Fruit fly (Drosophila melanogaster) whole organism, wandering third instar larva: ENCODE data around the gene tfc.

Source experiments
- Abd-B ChIP-seq: fragments of >200 bp; optimal IDR thresholded peaks from 2 replicates; lab custom pipeline; 2017; ENCODE audit warnings: missing biosample characterization, missing genetic modification characterization
- CG32264 ChIP-seq: fragments of 200-800 bp; sonication (Bioruptor generic); optimal IDR thresholded peaks from 2 replicates; lab custom pipeline; 2016; ENCODE audit warnings: missing biosample characterization, missing genetic modification characterization
- CG9705 ChIP-seq: fragments of 200-800 bp; sonication (Bioruptor generic); optimal IDR thresholded peaks from 2 replicates; lab custom pipeline; 2018; ENCODE audit warnings: missing biosample characterization, mild to moderate bottlenecking, missing genetic modification characterization
- CrebA ChIP-seq: fragments of 200-800 bp; sonication (Bioruptor generic); optimal IDR thresholded peaks from 2 replicates; lab custom pipeline; 2016; ENCODE audit warnings: missing biosample characterization, mild to moderate bottlenecking, missing genetic modification characterization, borderline replicate concordance
- Dfd ChIP-seq: fragments of >200 bp; optimal IDR thresholded peaks from 2 replicates; lab custom pipeline; 2017; ENCODE audit warnings: missing biosample characterization, missing genetic modification characterization
- Dif ChIP-seq: fragments of 200-275, 200-300 bp; sonication (Bioruptor generic); optimal IDR thresholded peaks from 2 replicates; lab custom pipeline; 2018; ENCODE audit warnings: missing biosample characterization, missing genetic modification characterization; ENCODE audit not compliant: partially characterized antibody
- GATAd ChIP-seq: sonication (Bioruptor generic); optimal IDR thresholded peaks from 2 replicates; lab custom pipeline; 2016; ENCODE audit warnings: missing biosample characterization, missing genetic modification characterization
- HLH106 ChIP-seq: fragments of 200-800 bp; optimal IDR thresholded peaks from 3 replicates; lab custom pipeline; 2019; ENCODE audit warnings: missing biosample characterization, mild to moderate bottlenecking, missing genetic modification characterization, moderate library complexity
- Hnf4 ChIP-seq: fragments of 200-800 bp; sonication (Bioruptor generic); optimal IDR thresholded peaks from 2 replicates; lab custom pipeline; 2016; ENCODE audit warnings: missing biosample characterization, mild to moderate bottlenecking, missing genetic modification characterization
- Hr78 ChIP-seq: fragments of >200 bp; optimal IDR thresholded peaks from 2 replicates; lab custom pipeline; 2017; ENCODE audit warnings: missing biosample characterization, missing genetic modification characterization
- Hr83 ChIP-seq: fragments of 200-300 bp; sonication (Bioruptor generic); optimal IDR thresholded peaks from 2 replicates; lab custom pipeline; 2016; ENCODE audit warnings: missing biosample characterization, mild to moderate bottlenecking, missing genetic modification characterization, moderate library complexity; ENCODE audit not compliant: poor library complexity, severe bottlenecking
- Jra ChIP-seq: sonication (Bioruptor generic); optimal IDR thresholded peaks from 2 replicates; lab custom pipeline; 2016; ENCODE audit warnings: missing biosample characterization, missing genetic modification characterization
- Mio ChIP-seq: sonication (Bioruptor generic); optimal IDR thresholded peaks from 2 replicates; lab custom pipeline; 2016; ENCODE audit warnings: missing biosample characterization, missing genetic modification characterization
- Myc ChIP-seq: fragments of >200 bp; optimal IDR thresholded peaks from 2 replicates; lab custom pipeline; 2017
- N ChIP-seq: fragments of >200 bp; optimal IDR thresholded peaks from 2 replicates; lab custom pipeline; 2018; ENCODE audit warnings: missing biosample characterization, missing external identifiers, missing genetic modification characterization
- OdsH ChIP-seq: fragments of 200-800 bp; sonication (Bioruptor generic); optimal IDR thresholded peaks from 2 replicates; lab custom pipeline; 2016; ENCODE audit warnings: missing biosample characterization, mild to moderate bottlenecking, missing genetic modification characterization
- Rel ChIP-seq, 2 experiments: fragments of 200-800 bp; sonication (Bioruptor generic) in 1 of 2; optimal IDR thresholded peaks; 2 replicates in 1 of 2; 3 replicates in 1 of 2; lab custom pipeline; 2016 to 2019; ENCODE audit warnings: mild to moderate bottlenecking in 2 of 2, missing biosample characterization in 2 of 2, missing genetic modification characterization in 2 of 2, moderate library complexity in 1 of 2
- Sp1 ChIP-seq: fragments of 200-800 bp; sonication (Bioruptor generic); optimal IDR thresholded peaks from 3 replicates; lab custom pipeline; 2019; ENCODE audit warnings: missing biosample characterization, mild to moderate bottlenecking, missing genetic modification characterization, moderate library complexity
- Vsx2 ChIP-seq: fragments of 200-300, 225-300 bp; sonication (Bioruptor generic); optimal IDR thresholded peaks from 2 replicates; lab custom pipeline; 2018; ENCODE audit warnings: missing biosample characterization, missing genetic modification characterization; ENCODE audit not compliant: partially characterized antibody
- br ChIP-seq: fragments of 200-800 bp; sonication (Bioruptor generic); optimal IDR thresholded peaks from 2 replicates; lab custom pipeline; 2016; ENCODE audit warnings: missing biosample characterization, missing genetic modification characterization
- brk ChIP-seq: fragments of 200-800 bp; sonication (Bioruptor generic); optimal IDR thresholded peaks from 2 replicates; lab custom pipeline; 2016; ENCODE audit warnings: missing biosample characterization, mild to moderate bottlenecking, missing genetic modification characterization
- dl ChIP-seq, 2 experiments: fragments of 175-275, 200-275 bp in 1 of 2; fragments of 200-275 bp in 1 of 2; sonication (Bioruptor generic); optimal IDR thresholded peaks; lab custom pipeline; 2018; ENCODE audit warnings: mild to moderate bottlenecking in 2 of 2, missing biosample characterization in 2 of 2, missing genetic modification characterization in 2 of 2, moderate library complexity in 2 of 2; ENCODE audit not compliant: partially characterized antibody in 2 of 2, insufficient read depth in 1 of 2
- dsf ChIP-seq: sonication (Bioruptor generic); optimal IDR thresholded peaks from 2 replicates; lab custom pipeline; 2016; ENCODE audit warnings: missing biosample characterization, missing genetic modification characterization, borderline replicate concordance
- ey ChIP-seq: fragments of 200-800 bp; sonication (Bioruptor generic); optimal IDR thresholded peaks from 2 replicates; lab custom pipeline; 2016; ENCODE audit warnings: missing biosample characterization, missing genetic modification characterization
- foxo ChIP-seq, 2 experiments: fragments of 200-800 bp; sonication (Bioruptor generic); optimal IDR thresholded peaks; 2 replicates in 1 of 2; 3 replicates in 1 of 2; lab custom pipeline; 2016 to 2017; ENCODE audit warnings: missing biosample characterization in 2 of 2, missing genetic modification characterization in 2 of 2
- fru ChIP-seq: fragments of 200-800 bp; sonication (Bioruptor generic); optimal IDR thresholded peaks from 3 replicates; lab custom pipeline; 2016; ENCODE audit warnings: missing biosample characterization, mild to moderate bottlenecking, missing genetic modification characterization
- h ChIP-seq: fragments of 200-800 bp; sonication (Bioruptor generic); optimal IDR thresholded peaks from 3 replicates; lab custom pipeline; 2016; ENCODE audit warnings: missing biosample characterization, mild to moderate bottlenecking, missing genetic modification characterization
- jim ChIP-seq: fragments of 175-275, 200-325 bp; sonication (Bioruptor generic); optimal IDR thresholded peaks from 2 replicates; lab custom pipeline; 2016; ENCODE audit warnings: missing biosample characterization, mild to moderate bottlenecking, missing genetic modification characterization
- lola ChIP-seq: fragments of >200 bp; optimal IDR thresholded peaks from 2 replicates; lab custom pipeline; 2017; ENCODE audit warnings: missing biosample characterization, missing genetic modification characterization
- pan ChIP-seq: fragments of >200 bp; optimal IDR thresholded peaks from 2 replicates; lab custom pipeline; 2017
- psq ChIP-seq: fragments of 200-800 bp; sonication (Bioruptor generic); optimal IDR thresholded peaks from 3 replicates; lab custom pipeline; 2017; ENCODE audit warnings: missing biosample characterization, mild to moderate bottlenecking, missing genetic modification characterization, moderate library complexity
- rgr ChIP-seq: fragments of 200-800 bp; sonication (Bioruptor generic); optimal IDR thresholded peaks from 3 replicates; lab custom pipeline; 2016; ENCODE audit warnings: missing biosample characterization, mild to moderate bottlenecking, missing genetic modification characterization
- sage ChIP-seq: fragments of 200-800 bp; sonication (Bioruptor generic); optimal IDR thresholded peaks from 2 replicates; lab custom pipeline; 2016; ENCODE audit warnings: missing biosample characterization, mild to moderate bottlenecking, missing genetic modification characterization
- sv ChIP-seq: fragments of 200-800 bp; sonication (Bioruptor generic); optimal IDR thresholded peaks from 3 replicates; lab custom pipeline; 2016; ENCODE audit warnings: missing biosample characterization, missing genetic modification characterization
- usp ChIP-seq: fragments of >200 bp; optimal IDR thresholded peaks from 2 replicates; lab custom pipeline; 2017; ENCODE audit warnings: missing biosample characterization, missing genetic modification characterization
- woc ChIP-seq: sonication (Bioruptor generic); optimal IDR thresholded peaks from 2 replicates; lab custom pipeline; 2016; ENCODE audit warnings: missing biosample characterization, mild to moderate bottlenecking, missing genetic modification characterization

Gene tfc

DNA sequence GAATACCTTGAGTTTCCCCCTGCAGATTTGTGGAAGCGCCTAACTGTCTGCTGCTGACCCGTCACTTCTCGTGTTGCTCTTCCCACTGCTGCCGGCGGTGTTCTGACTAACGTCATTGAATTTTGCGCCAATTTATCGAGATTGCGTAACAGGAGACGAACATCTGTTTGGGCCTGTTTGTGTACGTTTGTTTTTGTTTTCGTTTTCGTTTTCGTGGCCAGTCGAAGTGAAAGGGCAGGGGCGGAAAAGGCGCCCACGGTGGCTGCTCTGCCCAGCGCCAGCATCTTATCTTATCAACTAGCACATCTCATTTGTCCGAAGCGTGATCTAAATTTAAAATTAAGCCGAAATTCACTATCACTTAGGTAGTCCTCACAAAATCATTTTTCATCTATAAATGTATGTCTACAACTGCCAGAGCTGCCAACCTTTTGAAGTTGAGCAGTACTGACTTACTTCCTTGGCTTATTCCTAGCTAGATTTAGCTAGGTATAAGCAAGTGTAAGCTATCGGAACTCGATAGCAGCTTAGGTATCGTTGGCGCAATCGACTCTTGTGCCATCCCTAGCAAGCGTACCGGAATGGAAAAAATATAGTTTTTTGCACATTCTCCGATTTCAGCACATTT, 50.9 kb downstream of the tfc start, which contains the start of the genes Ctr9 and Nt5a (continued):
- peak; percentile 89 for TF ChIP-seq Hr83 (GFP tag; lab: Kevin White, UChicago)

DNA sequence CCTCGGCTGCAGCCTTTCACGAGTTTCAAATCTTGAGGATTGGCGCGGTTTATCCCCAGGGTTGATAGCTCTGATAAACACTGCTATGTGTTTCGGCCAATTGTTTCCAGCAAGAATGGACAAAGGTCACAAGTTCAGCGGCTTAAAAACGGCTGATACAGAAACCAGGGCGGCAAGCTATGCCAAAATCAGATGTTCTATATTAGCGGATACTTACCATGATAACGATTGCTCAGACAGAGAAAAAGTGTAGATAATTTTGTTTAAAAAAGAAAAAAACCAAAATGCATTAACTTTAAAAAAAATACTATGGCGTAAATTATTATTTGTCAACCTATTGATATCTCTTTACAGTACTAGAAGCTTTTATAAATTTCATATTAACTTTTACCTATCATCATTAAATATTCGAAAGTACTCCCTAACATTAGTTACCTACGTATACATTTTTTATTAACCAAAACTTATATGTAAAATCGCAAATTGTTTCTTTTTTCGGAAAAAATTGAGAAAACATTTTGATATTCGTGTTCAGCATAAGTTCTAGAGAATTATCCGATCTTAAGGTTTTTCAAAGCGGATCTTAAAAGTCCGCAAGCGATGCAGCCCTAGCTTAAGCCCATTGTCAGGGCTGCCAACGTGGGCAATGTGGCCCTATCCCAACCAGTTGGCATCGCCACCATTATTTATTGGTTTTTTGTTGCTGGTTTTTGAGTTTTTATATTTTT, 57.0 kb downstream of the tfc start, which contains the start of the genes sturkopf and Herc4:
Gene sturkopf (minus strand): TSS at position 339 of the 728 bp plus-strand sequence.
Gene Herc4 (plus strand): TSS at position 658 of the 728 bp plus-strand sequence.
- TF ChIP-seq foxo (GFP tag; optimal IDR thresholded peaks at IDR 0.05; lab: Kevin White, UChicago): peak in 1 of 2 experiments; percentile 92
- TF ChIP-seq CG32264 (GFP tag; lab: Kevin White, UChicago): no peak
- TF ChIP-seq fru (GFP tag; lab: Kevin White, UChicago): peak; percentile 84
- no peak for TF ChIP-seq Dif
- peak; percentile 66 for TF ChIP-seq psq (GFP tag; lab: Kevin White, UChicago)
- no peak for TF ChIP-seq Abd-B (GFP tag; lab: Kevin White, UChicago)
- TF ChIP-seq rgr (GFP tag; lab: Kevin White, UChicago): peak; percentile 78
- TF ChIP-seq sv (GFP tag; lab: Kevin White, UChicago): peak; percentile 82
- TF ChIP-seq lola (GFP tag; lab: Kevin White, UChicago): no peak
- peak; percentile 88 for TF ChIP-seq woc
- TF ChIP-seq Sp1 (GFP tag; lab: Kevin White, UChicago): peak; percentile 85
- no peak for TF ChIP-seq GATAd
- peak; percentile 68 for TF ChIP-seq OdsH
- TF ChIP-seq CG9705 (GFP tag; lab: Kevin White, UChicago): peak; percentile 61
- TF ChIP-seq N: no peak
- peak; percentile 45 for TF ChIP-seq Hr78
- TF ChIP-seq Hnf4 (GFP tag; lab: Kevin White, UChicago): no peak
- TF ChIP-seq HLH106 (tag; lab: Kevin White, UChicago): peak; percentile 85
- peak; percentile 91 for TF ChIP-seq h (GFP tag; lab: Kevin White, UChicago)
- TF ChIP-seq Hr83 (GFP tag; lab: Kevin White, UChicago): peak; percentile 23
- no peak for TF ChIP-seq sage (GFP tag; lab: Kevin White, UChicago)
- TF ChIP-seq pan: no peak
- no peak for TF ChIP-seq Rel (GFP tag; optimal IDR thresholded peaks at IDR 0.05; lab: Kevin White, UChicago)
- TF ChIP-seq Rel (tag; optimal IDR thresholded peaks at IDR 0.05; lab: Kevin White, UChicago): peak; percentile 13
- TF ChIP-seq dl (GFP tag; optimal IDR thresholded peaks at IDR 0.05; lab: Kevin White, UChicago; ENCODE audit: insufficient read depth in 1 of 2, partially characterized antibody in 2 of 2): no peak
- TF ChIP-seq ey: peak; percentile 76
- TF ChIP-seq Vsx2 (GFP tag; lab: Kevin White, UChicago): no peak

DNA sequence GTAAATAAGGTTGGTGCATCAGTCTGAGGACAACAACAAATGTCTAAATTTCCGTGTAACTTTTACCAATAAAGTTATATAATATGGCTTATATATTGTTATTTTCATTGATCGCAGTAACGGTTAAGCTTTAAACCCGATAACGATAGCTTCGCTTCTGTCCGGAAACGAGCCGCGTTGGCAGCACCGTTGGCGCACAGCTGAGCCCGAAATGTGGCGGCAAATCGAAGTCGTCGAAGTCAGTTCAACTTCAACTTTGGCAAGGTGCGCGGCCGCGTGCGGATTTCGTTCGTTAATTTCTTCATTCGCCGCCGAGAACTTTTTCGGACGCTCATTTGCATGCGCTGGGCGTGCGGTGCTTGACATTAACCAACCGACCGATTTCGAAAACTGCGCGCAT, 62.0 kb downstream of the tfc start, which contains the start of gene Myo61F:
Gene Myo61F (plus strand): TSS at position 240 of the 400 bp plus-strand sequence.
- TF ChIP-seq Rel (GFP tag; optimal IDR thresholded peaks at IDR 0.05; lab: Kevin White, UChicago) (no peak), Rel (tag; optimal IDR thresholded peaks at IDR 0.05; lab: Kevin White, UChicago) (peak; percentile 38), jim (no peak)

DNA sequence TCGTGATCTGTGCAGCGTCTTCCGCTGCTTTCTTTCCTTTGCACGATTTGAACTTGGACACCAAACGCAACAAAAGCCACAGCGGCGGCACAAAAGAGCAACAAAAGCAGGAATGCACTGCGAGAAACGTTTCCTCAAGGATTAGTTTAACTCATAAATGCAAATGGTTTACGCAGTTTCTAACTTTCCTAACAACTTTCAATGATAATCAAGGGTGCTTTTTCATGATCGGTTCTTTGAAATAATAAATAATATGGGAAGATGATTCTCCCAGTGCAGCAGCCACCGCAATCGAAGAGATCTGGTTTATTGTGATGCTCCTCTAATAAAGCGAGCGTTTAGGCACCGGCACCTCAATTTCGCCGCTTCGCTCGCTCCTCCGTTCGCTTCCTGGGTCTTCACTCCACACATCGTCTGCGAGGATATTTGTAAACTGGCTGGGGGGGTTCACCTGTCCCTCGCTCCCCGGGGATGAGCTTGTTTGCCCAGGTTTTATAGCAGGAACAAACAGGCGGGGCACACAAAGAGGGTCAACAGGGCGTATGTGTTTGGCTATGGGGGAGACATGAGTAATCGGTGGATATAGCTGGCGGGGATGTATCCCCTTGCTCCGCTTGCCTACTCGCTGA, 63.0 kb downstream of the tfc start:
- TF ChIP-seq Dfd (GFP tag; lab: Kevin White, UChicago): no peak
- no peak for TF ChIP-seq Abd-B (GFP tag; lab: Kevin White, UChicago)
- peak; percentile 97 for TF ChIP-seq Sp1 (GFP tag; lab: Kevin White, UChicago)
- TF ChIP-seq Mio (GFP tag; lab: Kevin White, UChicago): peak; percentile 77
- TF ChIP-seq brk (GFP tag; lab: Kevin White, UChicago): no peak
- peak; percentile 94 for TF ChIP-seq CG32264 (GFP tag; lab: Kevin White, UChicago)
- TF ChIP-seq Myc (lab: Kevin White, UChicago): no peak
- TF ChIP-seq lola (GFP tag; lab: Kevin White, UChicago): no peak
- TF ChIP-seq fru (GFP tag; lab: Kevin White, UChicago): peak; percentile 98
- TF ChIP-seq OdsH: peak; percentile 97
- TF ChIP-seq sage (GFP tag; lab: Kevin White, UChicago): no peak
- peak; percentile 38 for TF ChIP-seq Dif
- no peak for TF ChIP-seq N
- TF ChIP-seq CrebA (GFP tag; lab: Kevin White, UChicago): no peak
- TF ChIP-seq h (GFP tag; lab: Kevin White, UChicago): peak; percentile 98
- peak; percentile 97 for TF ChIP-seq woc
- TF ChIP-seq Jra (GFP tag; lab: Kevin White, UChicago): peak; percentile 94
- TF ChIP-seq foxo (GFP tag; optimal IDR thresholded peaks at IDR 0.05; lab: Kevin White, UChicago): peak; percentile 93 to 98
- TF ChIP-seq dsf (GFP tag; lab: Kevin White, UChicago): peak; percentile 88
- peak; percentile 98 for TF ChIP-seq ey
- TF ChIP-seq sv (GFP tag; lab: Kevin White, UChicago): peak; percentile 49
- peak; percentile 96 for TF ChIP-seq psq (GFP tag; lab: Kevin White, UChicago)
- TF ChIP-seq jim: no peak
- TF ChIP-seq br: peak; percentile 98
- peak; percentile 97 for TF ChIP-seq Hnf4 (GFP tag; lab: Kevin White, UChicago)
- TF ChIP-seq usp (GFP tag; lab: Kevin White, UChicago): no peak
- TF ChIP-seq Rel (GFP tag; optimal IDR thresholded peaks at IDR 0.05; lab: Kevin White, UChicago): peak; percentile 95
- TF ChIP-seq Rel (tag; optimal IDR thresholded peaks at IDR 0.05; lab: Kevin White, UChicago): peak; percentile 79
- peak; percentile 86 for TF ChIP-seq CG9705 (GFP tag; lab: Kevin White, UChicago)
- no peak for TF ChIP-seq Hr78
- peak; percentile 76 for TF ChIP-seq GATAd
- TF ChIP-seq pan: no peak
